Fruit fly (Drosophila melanogaster) whole organism, embryonic: ENCODE data around the gene CG12299.
A peak's percentile ranks its signal among the peaks of the same experiment; 100 is the strongest.

Experiments
- Atf6 ChIP-seq: fragments of 200-800 bp; sonication (Bioruptor generic); IDR thresholded peaks from 2 replicates; pipeline ENCODE4 v1.3.6; 2022; ENCODE audit warnings: missing biosample characterization, missing genetic modification characterization
- Awh ChIP-seq: fragments of 200-800 bp; sonication (Bioruptor generic); IDR thresholded peaks from 2 replicates; pipeline ENCODE4, ENCODE4 v1.3.6; 2022; ENCODE audit warnings: missing biosample characterization, missing genetic modification characterization
- Bdp1 ChIP-seq: fragments of 200-800 bp; sonication (Bioruptor generic); optimal IDR thresholded peaks from 3 replicates; lab custom pipeline; 2016; ENCODE audit warnings: missing biosample characterization, missing genetic modification characterization
- Bgb ChIP-seq: fragments of 200-800 bp; sonication (Bioruptor generic); IDR thresholded peaks from 2 replicates; pipeline ENCODE4 v1.3.6; 2022; ENCODE audit warnings: missing biosample characterization, missing genetic modification characterization; ENCODE audit not compliant: partially characterized antibody
- CG11085 ChIP-seq: fragments of 200-800 bp; sonication (Bioruptor generic); IDR thresholded peaks from 2 replicates; pipeline ENCODE4 v1.3.6; 2022; ENCODE audit warnings: missing biosample characterization, missing genetic modification characterization
- CG11093 ChIP-seq: fragments of 200-800 bp; sonication (Bioruptor generic); IDR thresholded peaks from 3 replicates; pipeline ENCODE4 v1.3.6; 2022; ENCODE audit warnings: missing biosample characterization, missing genetic modification characterization
- CG13424 ChIP-seq: fragments of 200-800 bp; sonication (Bioruptor generic); optimal IDR thresholded peaks from 2 replicates; lab custom pipeline; 2019; ENCODE audit warnings: missing biosample characterization, mild to moderate bottlenecking, missing genetic modification characterization, moderate library complexity
- CG14050 ChIP-seq: fragments of 200-800 bp; sonication (Bioruptor generic); IDR thresholded peaks from 3 replicates; pipeline ENCODE4 v1.3.6; 2022; ENCODE audit warnings: missing biosample characterization, missing genetic modification characterization
- CG14965 ChIP-seq: fragments of 200-800 bp; sonication (Bioruptor generic); optimal IDR thresholded peaks from 2 replicates; lab custom pipeline; 2016; ENCODE audit warnings: missing biosample characterization, missing genetic modification characterization, borderline replicate concordance
- CG17328 ChIP-seq: fragments of 200-800 bp; sonication (Bioruptor generic); IDR thresholded peaks from 2 replicates; pipeline ENCODE4 v1.3.6; 2022; ENCODE audit warnings: missing biosample characterization, missing genetic modification characterization
- CG17361 ChIP-seq: fragments of 200-800 bp; sonication (Bioruptor generic); IDR thresholded peaks from 3 replicates; pipeline ENCODE4 v1.3.6; 2022; ENCODE audit warnings: missing biosample characterization, missing genetic modification characterization
- CG17612 ChIP-seq: fragments of 200-800 bp; sonication (Bioruptor generic); IDR thresholded peaks from 2 replicates; pipeline ENCODE4 v1.3.6; 2022; ENCODE audit warnings: missing biosample characterization, missing genetic modification characterization
- CG1832 ChIP-seq: fragments of 200-800 bp; sonication (Bioruptor generic); optimal IDR thresholded peaks from 2 replicates; lab custom pipeline; 2017; ENCODE audit warnings: missing biosample characterization, mild to moderate bottlenecking, missing genetic modification characterization, inconsistent platforms
- CG18599 ChIP-seq: fragments of 200-800 bp; sonication (Bioruptor generic); optimal IDR thresholded peaks from 3 replicates; lab custom pipeline; 2017; ENCODE audit warnings: missing biosample characterization, missing genetic modification characterization, mild to moderate bottlenecking, moderate library complexity, missing genetic modification reagents
- CG30403 ChIP-seq: fragments of 200-800 bp; sonication (Bioruptor generic); optimal IDR thresholded peaks from 3 replicates; lab custom pipeline; 2016; ENCODE audit warnings: missing biosample characterization, missing genetic modification characterization
- CG3065 ChIP-seq: fragments of 200-800 bp; sonication (Bioruptor generic); optimal IDR thresholded peaks from 2 replicates; lab custom pipeline; 2016; ENCODE audit warnings: missing biosample characterization, missing genetic modification characterization
- CG5245 ChIP-seq: fragments of 200-800 bp; sonication (Bioruptor generic); optimal IDR thresholded peaks from 3 replicates; lab custom pipeline; 2016; ENCODE audit warnings: missing biosample characterization, missing genetic modification characterization
- CG8765 ChIP-seq: fragments of 200-800 bp; sonication (Bioruptor generic); IDR thresholded peaks from 2 replicates; pipeline ENCODE4 v1.3.6; 2022; ENCODE audit warnings: missing biosample characterization, missing genetic modification characterization
- CG8924 ChIP-seq: fragments of 200-800 bp; optimal IDR thresholded peaks from 3 replicates; lab custom pipeline; 2019; ENCODE audit warnings: missing biosample characterization, mild to moderate bottlenecking, missing genetic modification characterization, moderate library complexity
- CG9797 ChIP-seq: fragments of 200-800 bp; sonication (Bioruptor generic); optimal IDR thresholded peaks from 3 replicates; lab custom pipeline; 2018; ENCODE audit warnings: missing biosample characterization, mild to moderate bottlenecking, missing genetic modification characterization
- CG9876 ChIP-seq: fragments of 200-800 bp; sonication (Bioruptor generic); optimal IDR thresholded peaks from 2 replicates; lab custom pipeline; 2016; ENCODE audit warnings: missing biosample characterization, missing genetic modification characterization
- Dip2 ChIP-seq: fragments of 200-800 bp; sonication (Bioruptor generic); IDR thresholded peaks from 2 replicates; pipeline ENCODE4 v1.3.6; 2022; ENCODE audit warnings: missing biosample characterization, missing genetic modification characterization
- E2f1 ChIP-seq: fragments of 200-800 bp; sonication (Bioruptor generic); IDR thresholded peaks from 2 replicates; pipeline ENCODE4 v1.3.6; 2022; ENCODE audit warnings: missing biosample characterization, missing genetic modification characterization
- E2f2 ChIP-seq: fragments of 200-800 bp; sonication (Bioruptor generic); IDR thresholded peaks from 2 replicates; pipeline ENCODE4 v1.3.6; 2022; ENCODE audit warnings: missing biosample characterization, missing genetic modification characterization
- Gsc ChIP-seq: fragments of 200-800 bp; sonication (Bioruptor generic); IDR thresholded peaks from 2 replicates; pipeline ENCODE4 v1.3.6; 2022; ENCODE audit warnings: missing biosample characterization, missing genetic modification characterization
- HmgZ ChIP-seq: fragments of 200-800 bp; sonication (Bioruptor generic); optimal IDR thresholded peaks from 2 replicates; lab custom pipeline; 2018; ENCODE audit warnings: missing biosample characterization, mild to moderate bottlenecking, missing genetic modification characterization
- Jarid2 ChIP-seq: fragments of 200-800 bp; sonication (Bioruptor generic); optimal IDR thresholded peaks from 3 replicates; lab custom pipeline; 2017; ENCODE audit warnings: mild to moderate bottlenecking, missing biosample characterization, missing genetic modification reagents, missing genetic modification characterization
- MTF-1 ChIP-seq: fragments of 200-800 bp; sonication (Bioruptor generic); optimal IDR thresholded peaks from 2 replicates; lab custom pipeline; 2018; ENCODE audit warnings: missing biosample characterization, mild to moderate bottlenecking, missing genetic modification characterization, borderline replicate concordance
- Mad ChIP-seq: fragments of 200-800 bp; sonication (Bioruptor generic); optimal IDR thresholded peaks from 2 replicates; lab custom pipeline; 2016; ENCODE audit warnings: missing biosample characterization, missing genetic modification characterization
- NC2α ChIP-seq: fragments of 200-800 bp; sonication (Bioruptor generic); optimal IDR thresholded peaks from 2 replicates; lab custom pipeline; 2016; ENCODE audit warnings: missing biosample characterization, missing genetic modification characterization
- NFAT ChIP-seq: fragments of 200-800 bp; sonication (Bioruptor generic); IDR thresholded peaks from 2 replicates; pipeline ENCODE4 v1.3.6; 2022; ENCODE audit warnings: missing biosample characterization, missing genetic modification characterization
- Nf-YB ChIP-seq: fragments of 200-800 bp; sonication (Bioruptor generic); optimal IDR thresholded peaks from 3 replicates; lab custom pipeline; 2019; ENCODE audit warnings: missing biosample characterization, mild to moderate bottlenecking, missing genetic modification characterization, moderate library complexity
- Pdp1 ChIP-seq, 2 experiments: fragments of 200-800 bp; sonication (Bioruptor generic); optimal IDR thresholded peaks; 3 replicates each; lab custom pipeline; 2016; ENCODE audit warnings: missing biosample characterization in 2 of 2, missing genetic modification characterization in 2 of 2, mild to moderate bottlenecking in 1 of 2, moderate library complexity in 1 of 2
- Ssrp ChIP-seq: fragments of 200-800 bp; sonication (Bioruptor generic); optimal IDR thresholded peaks from 2 replicates; lab custom pipeline; 2018; ENCODE audit warnings: missing biosample characterization, mild to moderate bottlenecking, missing genetic modification characterization, moderate library complexity
- br ChIP-seq: fragments of >200 bp; optimal IDR thresholded peaks from 2 replicates; lab custom pipeline; 2017
- eve ChIP-seq, 2 experiments: fragments of >200 bp; optimal IDR thresholded peaks; 2 replicates each; lab custom pipeline; 2017; ENCODE audit warnings: missing biosample characterization in 2 of 2, missing genetic modification characterization in 2 of 2
- gcm ChIP-seq: fragments of 200-800 bp; sonication (Bioruptor generic); optimal IDR thresholded peaks from 2 replicates; lab custom pipeline; 2019; ENCODE audit warnings: missing biosample characterization, mild to moderate bottlenecking, missing genetic modification characterization, moderate library complexity
- h ChIP-seq: fragments of >200 bp; optimal IDR thresholded peaks from 2 replicates; lab custom pipeline; 2017
- her ChIP-seq: fragments of 200-800 bp; sonication (Bioruptor generic); optimal IDR thresholded peaks from 2 replicates; lab custom pipeline; 2016; ENCODE audit warnings: missing biosample characterization, missing genetic modification characterization
- hth ChIP-seq: fragments of >200 bp; optimal IDR thresholded peaks from 2 replicates; lab custom pipeline; 2017; ENCODE audit warnings: inconsistent platforms
- ken ChIP-seq: fragments of 200-800 bp; sonication (Bioruptor generic); IDR thresholded peaks from 3 replicates; pipeline ENCODE4 v1.3.6; 2022; ENCODE audit warnings: missing biosample characterization, missing genetic modification characterization
- lab ChIP-seq: fragments of 200-800 bp; sonication (Bioruptor generic); optimal IDR thresholded peaks from 3 replicates; lab custom pipeline; 2017; ENCODE audit warnings: missing biosample characterization, missing genetic modification characterization, mild to moderate bottlenecking, moderate library complexity, missing genetic modification reagents
- maf-S ChIP-seq: fragments of 200-800 bp; sonication (Bioruptor generic); optimal IDR thresholded peaks from 2 replicates; lab custom pipeline; 2016; ENCODE audit warnings: missing biosample characterization, missing genetic modification characterization
- nau ChIP-seq: fragments of 200-800 bp; sonication (Bioruptor generic); optimal IDR thresholded peaks from 3 replicates; lab custom pipeline; 2017; ENCODE audit warnings: missing biosample characterization, mild to moderate bottlenecking, missing genetic modification characterization, missing genetic modification reagents
- onecut ChIP-seq: fragments of 200-800 bp; sonication (Bioruptor generic); IDR thresholded peaks from 2 replicates; pipeline ENCODE4 v1.3.6; 2022; ENCODE audit warnings: missing biosample characterization, missing genetic modification characterization
- org-1 ChIP-seq: fragments of 200-800 bp; sonication (Bioruptor generic); optimal IDR thresholded peaks from 2 replicates; lab custom pipeline; 2017; ENCODE audit warnings: missing biosample characterization, missing genetic modification characterization
- phol ChIP-seq: fragments of 200-800 bp; sonication (Bioruptor generic); optimal IDR thresholded peaks from 3 replicates; lab custom pipeline; 2018; ENCODE audit warnings: missing biosample characterization, mild to moderate bottlenecking, missing genetic modification characterization, moderate library complexity
- run ChIP-seq: fragments of 200-800 bp; sonication (Bioruptor generic); optimal IDR thresholded peaks from 3 replicates; lab custom pipeline; 2018; ENCODE audit warnings: missing biosample characterization, mild to moderate bottlenecking, missing genetic modification characterization
- slou ChIP-seq: fragments of 200-800 bp; sonication (Bioruptor generic); optimal IDR thresholded peaks from 3 replicates; lab custom pipeline; 2016; ENCODE audit warnings: missing biosample characterization, missing genetic modification characterization
- vfl ChIP-seq: fragments of 200-800 bp; sonication (Bioruptor generic); optimal IDR thresholded peaks from 2 replicates; lab custom pipeline; 2016; ENCODE audit warnings: missing biosample characterization, missing genetic modification characterization
- vvl ChIP-seq: fragments of 200-800 bp; sonication (Bioruptor generic); IDR thresholded peaks from 2 replicates; pipeline ENCODE4 v1.3.6; 2022; ENCODE audit warnings: missing biosample characterization, missing genetic modification characterization

CG12299 gene

dm6 chr2L:10760422-10761166 is 23.4 kb downstream of the CG12299 start, which contains the start of gene CG6495 (continued):
- peak; percentile 65 for TF ChIP-seq vvl
- TF ChIP-seq NC2α (GFP tag; lab: Kevin White, UChicago), result no peak
- TF ChIP-seq CG11093 (GFP tag; lab: Robert Waterston, UW), result no peak
- TF ChIP-seq Dip2, result no peak
- peak; percentile 71 for TF ChIP-seq CG13424 (tag; lab: Kevin White, UChicago)
- no peak for TF ChIP-seq vfl (GFP tag; lab: Kevin White, UChicago)
- peak; percentile 58 for TF ChIP-seq gcm
- no peak for TF ChIP-seq MTF-1 (GFP tag; lab: Kevin White, UChicago)
- peak; percentile 61 for TF ChIP-seq CG30403 (GFP tag; lab: Kevin White, UChicago)
- TF ChIP-seq CG9876, result no peak
- no peak for TF ChIP-seq E2f2 (GFP tag; lab: Robert Waterston, UW)
- no peak for TF ChIP-seq CG14050 (GFP tag; lab: Robert Waterston, UW)
- TF ChIP-seq NFAT (GFP tag; lab: Robert Waterston, UW), result no peak
- no peak for TF ChIP-seq CG17612
- no peak for TF ChIP-seq E2f1 (GFP tag; lab: Robert Waterston, UW)
- TF ChIP-seq Awh (GFP tag; lab: Robert Waterston, UW), result peak; percentile 51
- no peak for TF ChIP-seq CG14965 (GFP tag; lab: Kevin White, UChicago)
- peak; percentile 86 for TF ChIP-seq CG18599
- peak; percentile 3 for TF ChIP-seq HmgZ (tag; lab: Kevin White, UChicago)
- TF ChIP-seq slou (GFP tag; lab: Kevin White, UChicago), result peak; percentile 34
- no peak for TF ChIP-seq Jarid2 (GFP tag; lab: Kevin White, UChicago)
- no peak for TF ChIP-seq CG8765 (GFP tag; lab: Robert Waterston, UW)
- no peak for TF ChIP-seq CG11085 (GFP tag; lab: Robert Waterston, UW)
- TF ChIP-seq eve (GFP tag; optimal IDR thresholded peaks at IDR 0.05; lab: Kevin White, UChicago), result no peak
- no peak for TF ChIP-seq hth (lab: Kevin White, UChicago)
- peak in 1 of 2 experiments; percentile 15 for TF ChIP-seq Pdp1 (GFP tag; optimal IDR thresholded peaks at IDR 0.05; lab: Kevin White, UChicago)
- TF ChIP-seq CG5245 (GFP tag; lab: Kevin White, UChicago), result peak; percentile 17
- no peak for TF ChIP-seq Bdp1 (GFP tag; lab: Kevin White, UChicago)
- peak; percentile 32 for TF ChIP-seq org-1 (GFP tag; lab: Kevin White, UChicago)
- peak; percentile 61 for TF ChIP-seq run
- TF ChIP-seq Ssrp, result peak; percentile 47
- no peak for TF ChIP-seq her (GFP tag; lab: Kevin White, UChicago)
- no peak for TF ChIP-seq CG1832
- TF ChIP-seq maf-S (GFP tag; lab: Kevin White, UChicago), result no peak
- no peak; the same call in 1 of the 2 replicates for TF ChIP-seq Bgb
- TF ChIP-seq CG17328 (GFP tag; lab: Robert Waterston, UW), result peak; percentile 39; the same call in 1 of the 2 replicates
- TF ChIP-seq CG3065, result no peak
- TF ChIP-seq CG8924 (tag; lab: Kevin White, UChicago), result peak; percentile 75
- TF ChIP-seq ken (GFP tag; lab: Robert Waterston, UW), result no peak
- no peak for TF ChIP-seq br (lab: Kevin White, UChicago)
- TF ChIP-seq h (lab: Kevin White, UChicago), result no peak
- no peak for TF ChIP-seq CG9797 (GFP tag; lab: Kevin White, UChicago)
- TF ChIP-seq lab, result peak; percentile 80
- TF ChIP-seq Nf-YB, result peak; percentile 13
- no peak for TF ChIP-seq Gsc
- TF ChIP-seq phol (tag; lab: Kevin White, UChicago), result peak; percentile 55
- TF ChIP-seq CG17361 (GFP tag; lab: Robert Waterston, UW), result peak; percentile 58; the same call in 2 of the 3 replicates
- peak; percentile 24 for TF ChIP-seq nau (GFP tag; lab: Kevin White, UChicago)
- no peak for TF ChIP-seq Atf6
- peak; percentile 92 for TF ChIP-seq onecut
- no peak for TF ChIP-seq Mad (GFP tag; lab: Kevin White, UChicago)
